Fruit fly (Drosophila melanogaster) Kc167 (cell line): ENCODE results near the gene CG42869.

Source experiments
- h ChIP-seq: fragments of >200 bp; optimal IDR thresholded peaks from 3 replicates; lab custom pipeline; 2018; ENCODE audit warnings: missing external identifiers
- insv ChIP-seq: fragments of >200 bp; optimal IDR thresholded peaks from 3 replicates; lab custom pipeline; 2018; ENCODE audit warnings: missing external identifiers
- psq ChIP-seq: fragments of >200 bp; optimal IDR thresholded peaks from 2 replicates; lab custom pipeline; 2017; ENCODE audit warnings: missing external identifiers
- ttk ChIP-seq: sonication (Bioruptor generic); optimal IDR thresholded peaks from 2 replicates; lab custom pipeline; 2017; ENCODE audit warnings: missing external identifiers

- TF ChIP-seq h (lab: Kevin White, UChicago) (no peak), ttk (lab: Kevin White, UChicago) (no peak), psq (no peak), insv (lab: Kevin White, UChicago) (no peak)
These were observed 3.7 kb downstream of the CG42869 start for dm6 chr3R:21732901-21733300.
